Fruit fly (Drosophila melanogaster) whole organism, embryonic: ENCODE data around the gene cue.

Experiments
- CG1024 ChIP-seq: fragments of 200-800 bp; sonication (Bioruptor generic); IDR thresholded peaks from 2 replicates; pipeline ENCODE4 v1.3.6; 2022; ENCODE audit warnings: missing biosample characterization, missing genetic modification characterization
- CG10565 ChIP-seq: fragments of 200-800 bp; sonication (Bioruptor generic); optimal IDR thresholded peaks from 3 replicates; lab custom pipeline; 2016; ENCODE audit warnings: missing biosample characterization, mild to moderate bottlenecking, missing genetic modification characterization
- CG11085 ChIP-seq: fragments of 200-800 bp; sonication (Bioruptor generic); IDR thresholded peaks from 2 replicates; pipeline ENCODE4 v1.3.6; 2022; ENCODE audit warnings: missing biosample characterization, missing genetic modification characterization
- CG12219 ChIP-seq: fragments of 200-800 bp; sonication (Bioruptor generic); optimal IDR thresholded peaks from 3 replicates; lab custom pipeline; 2018; ENCODE audit warnings: missing biosample characterization, mild to moderate bottlenecking, missing genetic modification characterization
- CG1233 ChIP-seq: fragments of 200-800 bp; sonication (Bioruptor generic); optimal IDR thresholded peaks from 4 replicates; lab custom pipeline; 2018; ENCODE audit warnings: missing biosample characterization, mild to moderate bottlenecking, missing genetic modification characterization
- CG13296 ChIP-seq: fragments of 200-800 bp; sonication (Bioruptor generic); optimal IDR thresholded peaks from 3 replicates; lab custom pipeline; 2018; ENCODE audit warnings: missing biosample characterization, mild to moderate bottlenecking, missing genetic modification characterization
- CG1603 ChIP-seq: fragments of 200-800 bp; sonication (Bioruptor generic); optimal IDR thresholded peaks from 2 replicates; lab custom pipeline; 2019; ENCODE audit warnings: missing biosample characterization, mild to moderate bottlenecking, missing genetic modification characterization, moderate library complexity
- CG17802 ChIP-seq: fragments of 200-800 bp; sonication (Bioruptor generic); optimal IDR thresholded peaks from 2 replicates; lab custom pipeline; 2018; ENCODE audit warnings: missing biosample characterization, mild to moderate bottlenecking, missing genetic modification characterization, moderate library complexity
- CG18619 ChIP-seq: fragments of 200-800 bp; sonication (Bioruptor generic); optimal IDR thresholded peaks from 3 replicates; lab custom pipeline; 2017; ENCODE audit warnings: missing biosample characterization, mild to moderate bottlenecking, missing genetic modification characterization
- CG2712 ChIP-seq: fragments of 200-800 bp; optimal IDR thresholded peaks from 3 replicates; lab custom pipeline; 2019; ENCODE audit warnings: missing biosample characterization, mild to moderate bottlenecking, missing genetic modification characterization, moderate library complexity
- CG3838 ChIP-seq: fragments of 200-800 bp; sonication (Bioruptor generic); optimal IDR thresholded peaks from 3 replicates; lab custom pipeline; 2016; ENCODE audit warnings: missing biosample characterization, missing genetic modification characterization
- CG6254 ChIP-seq: fragments of 200-800 bp; sonication (Bioruptor generic); optimal IDR thresholded peaks from 3 replicates; lab custom pipeline; 2017; ENCODE audit warnings: mild to moderate bottlenecking, missing biosample characterization, missing genetic modification reagents, missing genetic modification characterization
- CG7987 ChIP-seq: fragments of 200-800 bp; sonication (Bioruptor generic); optimal IDR thresholded peaks from 2 replicates; lab custom pipeline; 2018; ENCODE audit warnings: missing biosample characterization, mild to moderate bottlenecking, missing genetic modification characterization, moderate library complexity
- CG8359 ChIP-seq: fragments of 200-800 bp; sonication (Bioruptor generic); optimal IDR thresholded peaks from 2 replicates; lab custom pipeline; 2017; ENCODE audit warnings: missing biosample characterization, mild to moderate bottlenecking, missing genetic modification characterization, borderline replicate concordance
- CG9609 ChIP-seq: fragments of 200-800 bp; sonication (Bioruptor generic); optimal IDR thresholded peaks from 3 replicates; lab custom pipeline; 2016; ENCODE audit warnings: missing biosample characterization, missing genetic modification characterization
- Chrac-16 ChIP-seq: fragments of 200-800 bp; sonication (Bioruptor generic); optimal IDR thresholded peaks from 3 replicates; lab custom pipeline; 2016; ENCODE audit warnings: missing biosample characterization, missing genetic modification characterization
- CoRest ChIP-seq: fragments of 200-800 bp; sonication (Bioruptor generic); optimal IDR thresholded peaks from 3 replicates; lab custom pipeline; 2018; ENCODE audit warnings: missing biosample characterization, mild to moderate bottlenecking, missing genetic modification characterization, moderate library complexity
- Deaf1 ChIP-seq: fragments of 200-800 bp; optimal IDR thresholded peaks from 3 replicates; lab custom pipeline; 2019; ENCODE audit warnings: missing biosample characterization, mild to moderate bottlenecking, missing genetic modification characterization, moderate library complexity
- Fer2 ChIP-seq: fragments of 200-800 bp; sonication (Bioruptor generic); optimal IDR thresholded peaks from 2 replicates; lab custom pipeline; 2018; ENCODE audit warnings: missing biosample characterization, mild to moderate bottlenecking, missing genetic modification characterization, moderate library complexity
- Mes4 ChIP-seq: fragments of 200-800 bp; sonication (Bioruptor generic); optimal IDR thresholded peaks from 2 replicates; lab custom pipeline; 2016; ENCODE audit warnings: missing biosample characterization, missing genetic modification characterization
- NC2α ChIP-seq: fragments of 200-800 bp; sonication (Bioruptor generic); optimal IDR thresholded peaks from 2 replicates; lab custom pipeline; 2016; ENCODE audit warnings: missing biosample characterization, missing genetic modification characterization
- Pdp1 ChIP-seq, 2 experiments: fragments of 200-800 bp; sonication (Bioruptor generic); optimal IDR thresholded peaks; 3 replicates each; lab custom pipeline; 2016; ENCODE audit warnings: missing biosample characterization in 2 of 2, missing genetic modification characterization in 2 of 2, mild to moderate bottlenecking in 1 of 2, moderate library complexity in 1 of 2
- Ptx1 ChIP-seq: fragments of 200-800 bp; sonication (Bioruptor generic); IDR thresholded peaks from 2 replicates; pipeline ENCODE4 v1.3.6; 2022; ENCODE audit warnings: missing biosample characterization, missing genetic modification characterization
- Ravus ChIP-seq: fragments of 200-800 bp; sonication (Bioruptor generic); IDR thresholded peaks from 2 replicates; pipeline ENCODE4 v1.3.6; 2022; ENCODE audit warnings: missing biosample characterization, missing genetic modification characterization
- Sox100B ChIP-seq: fragments of 200-800 bp; sonication (Bioruptor generic); optimal IDR thresholded peaks from 3 replicates; lab custom pipeline; 2018; ENCODE audit warnings: missing biosample characterization, mild to moderate bottlenecking, missing genetic modification characterization
- Xbp1 ChIP-seq: fragments of 200-800 bp; sonication (Bioruptor generic); optimal IDR thresholded peaks from 3 replicates; lab custom pipeline; 2016; ENCODE audit warnings: missing biosample characterization, mild to moderate bottlenecking, missing genetic modification characterization
- Xrp1 ChIP-seq: fragments of 200-800 bp; sonication (Bioruptor generic); IDR thresholded peaks from 2 replicates; pipeline ENCODE4 v1.3.6; 2022; ENCODE audit warnings: missing biosample characterization, missing genetic modification characterization
- bab2 ChIP-seq: fragments of 200-800 bp; sonication (Bioruptor generic); optimal IDR thresholded peaks from 2 replicates; lab custom pipeline; 2016; ENCODE audit warnings: missing biosample characterization, missing genetic modification characterization
- bbx ChIP-seq: fragments of 200-800 bp; sonication (Bioruptor generic); IDR thresholded peaks from 2 replicates; pipeline ENCODE4 v1.3.6; 2022; ENCODE audit warnings: missing biosample characterization, missing genetic modification characterization; ENCODE audit not compliant: partially characterized antibody
- bowl ChIP-seq: fragments of 200-800 bp; sonication (Bioruptor generic); IDR thresholded peaks from 2 replicates; pipeline ENCODE4 v1.3.6; 2022; ENCODE audit warnings: missing biosample characterization, missing genetic modification characterization
- br ChIP-seq: fragments of >200 bp; optimal IDR thresholded peaks from 2 replicates; lab custom pipeline; 2017
- btn ChIP-seq: fragments of 200-800 bp; sonication (Bioruptor generic); optimal IDR thresholded peaks from 2 replicates; lab custom pipeline; 2016; ENCODE audit warnings: missing biosample characterization, missing genetic modification characterization
- cato ChIP-seq: fragments of 200-800 bp; sonication (Bioruptor generic); optimal IDR thresholded peaks from 2 replicates; lab custom pipeline; 2016; ENCODE audit warnings: missing biosample characterization, missing genetic modification characterization, borderline replicate concordance
- crol ChIP-seq: fragments of 200-800 bp; sonication (Bioruptor generic); IDR thresholded peaks from 2 replicates; pipeline ENCODE4 v1.3.6; 2022; ENCODE audit warnings: missing biosample characterization, missing genetic modification characterization
- dan ChIP-seq: fragments of 200-800 bp; sonication (Bioruptor generic); IDR thresholded peaks from 2 replicates; pipeline ENCODE4 v1.3.6; 2022; ENCODE audit warnings: missing biosample characterization, missing genetic modification characterization
- emc ChIP-seq: fragments of 200-800 bp; sonication (Bioruptor generic); optimal IDR thresholded peaks from 2 replicates; lab custom pipeline; 2016; ENCODE audit warnings: missing biosample characterization, missing genetic modification characterization
- ems ChIP-seq: fragments of 200-800 bp; sonication (Bioruptor generic); optimal IDR thresholded peaks from 3 replicates; lab custom pipeline; 2016; ENCODE audit warnings: missing biosample characterization, missing genetic modification characterization
- ftz-f1 ChIP-seq: fragments of 200-800 bp; sonication (Bioruptor generic); optimal IDR thresholded peaks from 2 replicates; lab custom pipeline; 2016; ENCODE audit warnings: missing biosample characterization, missing genetic modification characterization
- h ChIP-seq: fragments of >200 bp; optimal IDR thresholded peaks from 2 replicates; lab custom pipeline; 2017
- ham ChIP-seq: fragments of 200-800 bp; sonication (Bioruptor generic); IDR thresholded peaks from 2 replicates; pipeline ENCODE4 v1.3.6; 2022; ENCODE audit warnings: missing biosample characterization, missing genetic modification characterization
- oc ChIP-seq: fragments of 200-800 bp; sonication (Bioruptor generic); optimal IDR thresholded peaks from 2 replicates; lab custom pipeline; 2018; ENCODE audit warnings: missing biosample characterization, mild to moderate bottlenecking, missing genetic modification characterization, moderate library complexity
- odd ChIP-seq: fragments of 200-800 bp; sonication (Bioruptor generic); optimal IDR thresholded peaks from 2 replicates; lab custom pipeline; 2017; ENCODE audit warnings: missing biosample characterization, mild to moderate bottlenecking, missing genetic modification characterization
- prd ChIP-seq, 3 experiments: fragments of >200 bp in 2 of 3; fragments of 200-800 bp in 1 of 3; sonication (Bioruptor generic) in 1 of 3; optimal IDR thresholded peaks in 2 of 3; IDR thresholded peaks in 1 of 3; 2 replicates in 2 of 3; 3 replicates in 1 of 3; pipeline versions ENCODE4 v1.3.6 to Lab custom; 2017 to 2022; ENCODE audit warnings: missing biosample characterization in 1 of 3, missing genetic modification characterization in 1 of 3
- repo ChIP-seq: fragments of 200-800 bp; sonication (Bioruptor generic); optimal IDR thresholded peaks from 2 replicates; lab custom pipeline; 2016; ENCODE audit warnings: missing biosample characterization, missing genetic modification characterization
- row ChIP-seq: fragments of 200-800 bp; sonication (Bioruptor generic); IDR thresholded peaks from 3 replicates; pipeline ENCODE4 v1.3.6; 2022; ENCODE audit warnings: missing biosample characterization, missing genetic modification characterization
- sd ChIP-seq: fragments of 200-800 bp; sonication (Bioruptor generic); optimal IDR thresholded peaks from 3 replicates; lab custom pipeline; 2018; ENCODE audit warnings: missing biosample characterization, mild to moderate bottlenecking, missing genetic modification characterization, moderate library complexity
- sens ChIP-seq: fragments of 200-800 bp; sonication (Bioruptor generic); peaks from one replicate; lab custom pipeline; 2016; ENCODE audit warnings: missing biosample characterization, missing genetic modification characterization
- tap ChIP-seq: fragments of 200-800 bp; optimal IDR thresholded peaks from 3 replicates; lab custom pipeline; 2019; ENCODE audit warnings: missing biosample characterization, mild to moderate bottlenecking, missing genetic modification characterization, moderate library complexity
- tgo ChIP-seq: fragments of 200-800 bp; sonication (Bioruptor generic); IDR thresholded peaks from 3 replicates; pipeline ENCODE4 v1.3.6; 2022; ENCODE audit warnings: missing biosample characterization, missing genetic modification characterization
- tin ChIP-seq: fragments of 200-800 bp; sonication (Bioruptor generic); optimal IDR thresholded peaks from 3 replicates; lab custom pipeline; 2016; ENCODE audit warnings: missing biosample characterization, missing genetic modification characterization
- tna ChIP-seq: fragments of 200-800 bp; sonication (Bioruptor generic); IDR thresholded peaks from 2 replicates; pipeline ENCODE4 v1.3.6; 2022; ENCODE audit warnings: missing biosample characterization, missing genetic modification characterization; ENCODE audit not compliant: partially characterized antibody
- zfh1 ChIP-seq: fragments of 200-800 bp; sonication (Bioruptor generic); IDR thresholded peaks from 3 replicates; pipeline ENCODE4 v1.3.6; 2022; ENCODE audit warnings: missing biosample characterization, missing genetic modification characterization

Gene cue

DNA sequence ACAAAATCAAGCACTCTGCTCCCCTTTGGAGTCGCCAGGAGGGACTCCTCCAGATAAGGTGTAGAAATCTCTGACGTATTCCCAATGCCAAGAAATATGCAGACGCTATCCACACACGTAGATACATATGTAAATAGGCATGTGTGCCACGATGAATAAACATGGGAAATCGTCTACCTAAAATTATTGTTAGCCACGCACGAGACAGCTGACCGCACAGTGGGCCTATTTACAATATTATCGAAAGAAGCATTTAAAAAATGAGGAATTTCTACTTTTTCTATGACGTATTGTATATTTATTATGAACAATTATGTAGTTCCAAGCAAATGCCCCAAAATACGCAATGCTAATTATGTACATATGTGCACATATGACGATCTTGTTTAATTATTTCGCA, 32.1 kb upstream of the cue start (continued):
- TF ChIP-seq oc (tag; lab: Kevin White, UChicago) (no peak), tin (GFP tag; lab: Kevin White, UChicago) (no peak), zfh1 (GFP tag; lab: Robert Waterston, UW) (no peak), tna (GFP tag; lab: Robert Waterston, UW) (no peak), CG6254 (GFP tag; lab: Kevin White, UChicago) (no peak), CG9609 (GFP tag; lab: Kevin White, UChicago) (peak; percentile 21), Chrac-16 (no peak), CoRest (tag; lab: Kevin White, UChicago) (peak; percentile 25), dan (no peak), CG12219 (GFP tag; lab: Kevin White, UChicago) (no peak), CG18619 (GFP tag; lab: Kevin White, UChicago) (no peak), cato (peak; percentile 33), btn (GFP tag; lab: Kevin White, UChicago) (no peak), row (GFP tag; lab: Robert Waterston, UW) (peak; percentile 54), tap (tag; lab: Kevin White, UChicago) (no peak), repo (no peak), bowl (GFP tag; lab: Robert Waterston, UW) (no peak), CG1233 (GFP tag; lab: Kevin White, UChicago) (no peak), bab2 (GFP tag; lab: Kevin White, UChicago) (peak; percentile 20), CG11085 (no peak), Pdp1 (GFP tag; optimal IDR thresholded peaks at IDR 0.05; lab: Kevin White, UChicago) (no peak), Ptx1 (GFP tag; lab: Robert Waterston, UW) (no peak), sd (tag; lab: Kevin White, UChicago) (peak; percentile 63), prd (optimal IDR thresholded peaks at IDR 0.05; lab: Kevin White, UChicago) (no peak), prd (GFP tag; IDR thresholded peaks at IDR 0.05; lab: Robert Waterston, UW) (peak; percentile 60), CG2712 (tag; lab: Kevin White, UChicago) (peak; percentile 32), NC2α (GFP tag; lab: Kevin White, UChicago) (no peak), CG10565 (GFP tag; lab: Kevin White, UChicago) (no peak), CG3838 (GFP tag; lab: Kevin White, UChicago) (no peak), CG13296 (GFP tag; lab: Kevin White, UChicago) (no peak), CG7987 (peak; percentile 93), bbx (no peak), Sox100B (GFP tag; lab: Kevin White, UChicago) (no peak), ems (GFP tag; lab: Kevin White, UChicago) (no peak), Xbp1 (GFP tag; lab: Kevin White, UChicago) (no peak), Mes4 (GFP tag; lab: Kevin White, UChicago) (no peak), CG1024 (GFP tag; lab: Robert Waterston, UW) (peak; percentile 17; the same call in 1 of the 2 replicates), Deaf1 (tag; lab: Kevin White, UChicago) (no peak), ftz-f1 (GFP tag; lab: Kevin White, UChicago) (no peak), br (lab: Kevin White, UChicago) (no peak), Ravus (no peak), sens (GFP tag; lab: Kevin White, UChicago) (peak; percentile 82), odd (GFP tag; lab: Kevin White, UChicago) (no peak), h (lab: Kevin White, UChicago) (no peak), CG1603 (tag; lab: Kevin White, UChicago) (no peak), crol (GFP tag; lab: Robert Waterston, UW) (no peak), ham (no peak), Fer2 (tag; lab: Kevin White, UChicago) (no peak), CG17802 (tag; lab: Kevin White, UChicago) (no peak), Xrp1 (GFP tag; lab: Robert Waterston, UW) (peak; percentile 53), emc (GFP tag; lab: Kevin White, UChicago) (no peak), CG8359 (no peak), tgo (GFP tag; lab: Robert Waterston, UW) (no peak; the same call in 2 of the 3 replicates)
